Worm (Caenorhabditis elegans) whole organism, L1 larva: ENCODE results near the gene mai-2.

ENCODE experiments used
- C04F5.9 ChIP-seq: sonication (generic microtip); optimal IDR thresholded peaks from 2 replicates; lab custom pipeline; 2016; ENCODE audit warnings: missing genetic modification characterization, missing compliant biosample characterization
- Y116A8C.19 ChIP-seq: sonication (generic microtip); optimal IDR thresholded peaks from 2 replicates; lab custom pipeline; 2016; ENCODE audit warnings: missing compliant biosample characterization, missing genetic modification characterization, borderline replicate concordance
- ama-1 ChIP-seq: fragments of 150-350 bp; optimal IDR thresholded peaks from 2 replicates; lab custom pipeline; 2014
- blmp-1 ChIP-seq: fragments of 150-350 bp; optimal IDR thresholded peaks from 2 replicates; lab custom pipeline; 2014; ENCODE audit warnings: missing biosample characterization, missing genetic modification characterization
- ceh-90 ChIP-seq: sonication (generic microtip); optimal IDR thresholded peaks from 2 replicates; lab custom pipeline; 2016; ENCODE audit warnings: missing genetic modification characterization, missing compliant biosample characterization
- ces-1 ChIP-seq: fragments of 150-350 bp; optimal IDR thresholded peaks from 2 replicates; lab custom pipeline; 2014; ENCODE audit warnings: missing biosample characterization, missing genetic modification reagents, missing genetic modification characterization
- dpl-1 ChIP-seq, 3 experiments: fragments of 150-350 bp in 2 of 3; sonication (generic microtip) in 1 of 3; optimal IDR thresholded peaks; 2 replicates each; lab custom pipeline; 2014 to 2017; ENCODE audit warnings: missing biosample characterization in 3 of 3, missing genetic modification characterization in 3 of 3, missing genetic modification reagents in 3 of 3
- dsc-1 ChIP-seq: sonication (generic microtip); optimal IDR thresholded peaks from 2 replicates; lab custom pipeline; 2016; ENCODE audit warnings: mild to moderate bottlenecking, missing genetic modification characterization, missing compliant biosample characterization
- efl-1 ChIP-seq, 4 experiments: fragments of 150-350 bp; optimal IDR thresholded peaks in 3 of 4; peaks in 1 of 4; 1 replicate in 1 of 4; 2 replicates in 3 of 4; lab custom pipeline; 2014; ENCODE audit warnings: missing biosample characterization in 2 of 4, missing genetic modification characterization in 2 of 4, missing genetic modification reagents in 2 of 4
- efl-3 ChIP-seq: fragments of 200-800 bp; sonication (Bioruptor generic); optimal IDR thresholded peaks from 2 replicates; lab custom pipeline; 2018; ENCODE audit warnings: mild to moderate bottlenecking, missing genetic modification characterization, missing compliant biosample characterization
- egl-13 ChIP-seq: sonication (generic microtip); optimal IDR thresholded peaks from 2 replicates; lab custom pipeline; 2016; ENCODE audit warnings: missing genotype, missing genetic modification reagents, missing genetic modification characterization, missing compliant biosample characterization
- elt-3 ChIP-seq, 6 experiments: fragments of 150-350 bp in 1 of 6; sonication (generic microtip); optimal IDR thresholded peaks; 2 replicates each; lab custom pipeline; 2017 to 2018; ENCODE audit warnings: missing biosample characterization in 6 of 6, missing genetic modification characterization in 6 of 6, inconsistent platforms in 1 of 6
- fkh-10 ChIP-seq: sonication (generic microtip); optimal IDR thresholded peaks from 2 replicates; lab custom pipeline; 2017; ENCODE audit warnings: missing biosample characterization, missing genetic modification reagents, missing genetic modification characterization
- fkh-8 ChIP-seq: sonication (generic microtip); optimal IDR thresholded peaks from 2 replicates; lab custom pipeline; 2016; ENCODE audit warnings: mild to moderate bottlenecking, missing genetic modification characterization, missing compliant biosample characterization
- fos-1 ChIP-seq: fragments of 150-350 bp; optimal IDR thresholded peaks from 2 replicates; lab custom pipeline; 2014; ENCODE audit warnings: missing biosample characterization, missing genetic modification characterization
- grh-1 ChIP-seq: fragments of 200-800 bp; sonication (Bioruptor generic); IDR thresholded peaks from 2 replicates; pipeline ENCODE4 v1.3.6; 2022; ENCODE audit warnings: missing genetic modification reagents, missing genetic modification characterization, missing compliant biosample characterization
- hlh-4 ChIP-seq: sonication (generic microtip); optimal IDR thresholded peaks from 2 replicates; lab custom pipeline; 2016; ENCODE audit warnings: mild to moderate bottlenecking, missing genetic modification characterization, missing compliant biosample characterization
- hpl-2 ChIP-seq: fragments of 150-350 bp; optimal IDR thresholded peaks from 2 replicates; lab custom pipeline; 2014; ENCODE audit warnings: missing biosample characterization, missing genetic modification reagents, missing genetic modification characterization
- isw-1 ChIP-seq: fragments of 200-800 bp; sonication (Bioruptor generic); IDR thresholded peaks from 2 replicates; pipeline ENCODE4 v1.3.6; 2022; ENCODE audit warnings: missing genetic modification characterization, missing compliant biosample characterization
- jun-1 ChIP-seq: fragments of 150-350 bp; optimal IDR thresholded peaks from 2 replicates; lab custom pipeline; 2014; ENCODE audit warnings: missing biosample characterization, missing genetic modification reagents, missing genetic modification characterization
- lin-15B ChIP-seq: fragments of 150-350 bp; sonication (generic microtip); optimal IDR thresholded peaks from 3 replicates; lab custom pipeline; 2014; ENCODE audit warnings: missing biosample characterization, missing genetic modification characterization
- lin-35 ChIP-seq, 2 experiments: fragments of 150-350 bp; optimal IDR thresholded peaks; 2 replicates each; lab custom pipeline; 2014; ENCODE audit warnings: missing biosample characterization in 2 of 2, missing genetic modification characterization in 2 of 2, missing genetic modification reagents in 2 of 2
- lin-39 ChIP-seq: fragments of 150-350 bp; optimal IDR thresholded peaks from 2 replicates; lab custom pipeline; 2014; ENCODE audit warnings: missing biosample characterization, missing genetic modification reagents, missing genetic modification characterization
- mdl-1 ChIP-seq, 2 experiments: fragments of 150-350 bp; optimal IDR thresholded peaks; 2 replicates each; lab custom pipeline; 2014 to 2017; ENCODE audit warnings: missing biosample characterization in 2 of 2, missing genetic modification characterization in 2 of 2, inconsistent platforms in 1 of 2
- mef-2 ChIP-seq: fragments of 150-350 bp; optimal IDR thresholded peaks from 2 replicates; lab custom pipeline; 2014; ENCODE audit warnings: missing biosample characterization, missing genetic modification characterization
- mep-1 ChIP-seq: fragments of 150-350 bp; optimal IDR thresholded peaks from 2 replicates; lab custom pipeline; 2014; ENCODE audit warnings: missing biosample characterization, missing genetic modification characterization
- nhr-11 ChIP-seq: fragments of 150-350 bp; optimal IDR thresholded peaks from 2 replicates; lab custom pipeline; 2014; ENCODE audit warnings: missing biosample characterization, missing genetic modification characterization
- nhr-20 ChIP-seq: sonication (generic microtip); optimal IDR thresholded peaks from 2 replicates; lab custom pipeline; 2016; ENCODE audit warnings: mild to moderate bottlenecking, missing genetic modification characterization, missing compliant biosample characterization
- nhr-237 ChIP-seq: fragments of 150-350 bp; optimal IDR thresholded peaks from 2 replicates; lab custom pipeline; 2014; ENCODE audit warnings: missing biosample characterization, missing genetic modification characterization
- nhr-28 ChIP-seq: fragments of 150-350 bp; optimal IDR thresholded peaks from 2 replicates; lab custom pipeline; 2014; ENCODE audit warnings: missing biosample characterization, missing genetic modification characterization
- nhr-47 ChIP-seq: sonication (generic microtip); optimal IDR thresholded peaks from 2 replicates; lab custom pipeline; 2016; ENCODE audit warnings: mild to moderate bottlenecking, missing genetic modification characterization, moderate library complexity, missing compliant biosample characterization
- nhr-76 ChIP-seq: sonication (generic microtip); optimal IDR thresholded peaks from 2 replicates; lab custom pipeline; 2017; ENCODE audit warnings: missing biosample characterization, missing genetic modification characterization
- nhr-85 ChIP-seq: sonication (generic microtip); peaks from one replicate; lab custom pipeline; 2016; ENCODE audit warnings: missing genetic modification characterization, inconsistent platforms, missing compliant biosample characterization
- pag-3 ChIP-seq: sonication (generic microtip); optimal IDR thresholded peaks from 2 replicates; lab custom pipeline; 2017; ENCODE audit warnings: missing genetic modification characterization, mild to moderate bottlenecking, missing compliant biosample characterization, antibody characterized with exemption, borderline replicate concordance; ENCODE audit not compliant: insufficient read depth
- skn-1 ChIP-seq: fragments of 150-350 bp; optimal IDR thresholded peaks from 2 replicates; lab custom pipeline; 2014; ENCODE audit warnings: missing biosample characterization, missing genetic modification characterization
- snpc-4 ChIP-seq: fragments of 150-350 bp; optimal IDR thresholded peaks from 2 replicates; lab custom pipeline; 2014; ENCODE audit warnings: missing biosample characterization, missing genetic modification characterization
- unc-30 ChIP-seq: sonication (generic microtip); optimal IDR thresholded peaks from 2 replicates; lab custom pipeline; 2017; ENCODE audit warnings: missing biosample characterization, missing genetic modification characterization
- unc-86 ChIP-seq: sonication (generic microtip); optimal IDR thresholded peaks from 2 replicates; lab custom pipeline; 2016; ENCODE audit warnings: missing genetic modification characterization, missing compliant biosample characterization
- unc-98 ChIP-seq: fragments of 200-800 bp; sonication (Bioruptor generic); IDR thresholded peaks from 2 replicates; pipeline ENCODE4 v1.3.6; 2022; ENCODE audit warnings: missing genetic modification characterization, missing compliant biosample characterization
- vab-15 ChIP-seq: sonication (generic microtip); optimal IDR thresholded peaks from 2 replicates; lab custom pipeline; 2017; ENCODE audit warnings: missing genotype, mild to moderate bottlenecking, missing genetic modification characterization, missing compliant biosample characterization
- xbp-1 ChIP-seq: sonication (generic microtip); optimal IDR thresholded peaks from 2 replicates; lab custom pipeline; 2016; ENCODE audit warnings: missing genetic modification characterization, missing compliant biosample characterization
- zip-4 ChIP-seq: fragments of 200-800 bp; sonication (Bioruptor generic); optimal IDR thresholded peaks from 2 replicates; lab custom pipeline; 2018; ENCODE audit warnings: mild to moderate bottlenecking, missing genetic modification characterization, moderate library complexity, missing compliant biosample characterization
- ztf-11 ChIP-seq, 2 experiments: sonication (generic microtip); optimal IDR thresholded peaks; 2 replicates each; lab custom pipeline; 2016 to 2017; ENCODE audit warnings: missing genetic modification characterization in 2 of 2, missing biosample characterization in 1 of 2, missing compliant biosample characterization in 1 of 2

The mai-2 gene

ce11 chrIV:3354757-3355156, 31.0 kb upstream of the mai-2 start, which contains the start of gene F42A6.1:
Gene F42A6.1, plus strand, starts transcription at chrIV:3355057.
- TF ChIP-seq efl-1 (optimal IDR thresholded peaks at IDR 0.05; lab: Kevin White, UChicago), result no peak
- TF ChIP-seq efl-1 (GFP tag; optimal IDR thresholded peaks at IDR 0.05 in 1 of 2; lab: Kevin White, UChicago), result peak in 1 of 2 experiments; percentile 71
- peak; percentile 11 for TF ChIP-seq nhr-85 (tag; lab: Kevin White, UChicago)
- TF ChIP-seq zip-4 (GFP tag; lab: Kevin White, UChicago), result no peak

DNA sequence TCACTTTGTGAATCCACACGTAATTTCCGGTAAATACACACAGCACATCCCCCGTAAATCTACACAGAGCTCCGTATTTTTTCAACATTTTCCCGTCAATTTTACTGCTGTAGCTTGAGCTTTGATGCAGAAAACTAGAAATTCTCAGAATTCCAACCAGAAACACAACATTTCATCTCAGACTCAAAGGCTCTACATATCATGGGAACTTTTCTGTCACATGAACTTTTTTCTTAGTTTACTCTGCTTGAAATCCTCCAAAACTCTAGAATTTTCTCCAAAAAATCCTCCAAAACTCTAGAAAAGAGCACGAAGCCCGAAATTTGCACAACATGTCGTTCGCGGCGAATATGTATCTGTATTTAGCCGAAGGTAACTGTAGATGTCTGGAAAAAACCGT, 22.5 kb upstream of the mai-2 start, which contains the start of gene Y55H10A.2:
Y55H10A.2 (plus strand) TSS at position 301 of the 400 bp plus-strand sequence.
- TF ChIP-seq jun-1 (tag; lab: Kevin White, UChicago) (no peak), ama-1 (no peak), fkh-10 (GFP tag; lab: Kevin White, UChicago) (no peak), fkh-8 (tag; lab: Kevin White, UChicago) (no peak), mep-1 (tag; lab: Kevin White, UChicago) (no peak), unc-30 (no peak), xbp-1 (tag; lab: Kevin White, UChicago) (no peak), Y116A8C.19 (tag; lab: Kevin White, UChicago) (no peak), ztf-11 (tag; optimal IDR thresholded peaks at IDR 0.05; lab: Kevin White, UChicago) (no peak), dsc-1 (tag; lab: Kevin White, UChicago) (no peak)

ce11 chrIV:3363784-3364183, 21.9 kb upstream of the mai-2 start:
- TF ChIP-seq pag-3 (tag; lab: Kevin White, UChicago), result no peak
- TF ChIP-seq efl-1 (optimal IDR thresholded peaks at IDR 0.05; lab: Kevin White, UChicago), result peak; percentile 31 to 46
- no peak for TF ChIP-seq efl-1 (GFP tag; optimal IDR thresholded peaks at IDR 0.05 in 1 of 2; lab: Kevin White, UChicago)
- TF ChIP-seq, all 84 proteins: peak for 1

DNA sequence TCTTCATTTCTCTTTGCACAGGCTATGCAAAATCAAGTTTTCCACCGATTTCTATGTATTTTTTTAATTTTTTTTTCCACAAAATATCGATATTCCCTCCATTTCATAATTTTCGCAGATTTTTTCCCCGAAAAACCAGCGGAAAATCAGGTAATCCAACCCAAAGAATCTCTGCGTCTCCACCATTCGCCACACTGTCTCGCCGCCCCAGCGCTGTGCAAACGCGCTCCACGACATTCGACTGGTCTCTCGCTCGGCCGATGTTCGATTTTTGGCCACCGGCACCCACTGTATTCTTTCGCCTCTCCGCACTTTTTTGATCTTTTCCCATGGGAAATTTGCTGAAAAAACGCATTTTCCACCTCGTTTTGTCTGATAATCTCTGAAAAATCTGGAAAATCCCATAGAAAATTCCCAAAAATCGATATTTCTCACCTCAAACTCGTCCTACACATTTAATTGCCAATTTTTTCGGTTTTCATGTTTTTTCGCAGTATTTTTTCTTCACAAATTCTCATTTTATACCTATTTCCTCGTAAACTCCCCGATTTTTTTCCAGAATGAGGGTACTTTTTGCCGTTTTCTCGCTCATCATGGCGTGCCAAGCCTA, 17.0 kb upstream of the mai-2 start, which contains the start of gene vha-19:
vha-19 (plus strand) TSS at position 560 of the 610 bp plus-strand sequence.
- TF ChIP-seq nhr-28, result no peak
- TF ChIP-seq zip-4 (GFP tag; lab: Kevin White, UChicago), result no peak
- TF ChIP-seq efl-1 (optimal IDR thresholded peaks at IDR 0.05; lab: Kevin White, UChicago), result peak; percentile 45 to 64
- peak; percentile 43 to 75 for TF ChIP-seq efl-1 (GFP tag; optimal IDR thresholded peaks at IDR 0.05 in 1 of 2; lab: Kevin White, UChicago)
- no peak for TF ChIP-seq mep-1 (tag; lab: Kevin White, UChicago)
- peak in 2 of 3 experiments; percentile 37 to 46 for TF ChIP-seq dpl-1 (GFP tag; optimal IDR thresholded peaks at IDR 0.05; lab: Kevin White, UChicago)
- TF ChIP-seq mdl-1 (tag; optimal IDR thresholded peaks at IDR 0.05; lab: Kevin White, UChicago), result no peak
- TF ChIP-seq ceh-90 (tag; lab: Kevin White, UChicago), result no peak
- no peak for TF ChIP-seq vab-15
- no peak for TF ChIP-seq unc-98 (GFP tag; lab: Robert Waterston, UW)
- no peak for TF ChIP-seq nhr-11 (tag; lab: Kevin White, UChicago)
- TF ChIP-seq nhr-76, result no peak
- TF ChIP-seq blmp-1 (tag; lab: Kevin White, UChicago), result no peak
- no peak for TF ChIP-seq nhr-237 (tag; lab: Kevin White, UChicago)
- TF ChIP-seq isw-1 (GFP tag; lab: Robert Waterston, UW), result no peak
- TF ChIP-seq elt-3 (tag; optimal IDR thresholded peaks at IDR 0.05; lab: Kevin White, UChicago), result no peak
- TF ChIP-seq mef-2 (tag; lab: Kevin White, UChicago), result no peak
- TF ChIP-seq nhr-47 (tag; lab: Kevin White, UChicago), result peak; percentile 9
- no peak for TF ChIP-seq fos-1 (tag; lab: Kevin White, UChicago)
- peak; percentile 44 to 61 for TF ChIP-seq lin-35 (GFP tag; optimal IDR thresholded peaks at IDR 0.05; lab: Kevin White, UChicago)
- TF ChIP-seq hpl-2, result no peak
- TF ChIP-seq pag-3 (tag; lab: Kevin White, UChicago), result no peak
- no peak for TF ChIP-seq snpc-4 (tag; lab: Kevin White, UChicago)
- TF ChIP-seq C04F5.9 (tag; lab: Kevin White, UChicago), result no peak
- TF ChIP-seq jun-1 (tag; lab: Kevin White, UChicago), result no peak
- TF ChIP-seq nhr-20 (tag; lab: Kevin White, UChicago), result peak; percentile 33
- TF ChIP-seq lin-39 (tag; lab: Kevin White, UChicago), result no peak
- no peak for TF ChIP-seq ztf-11 (tag; optimal IDR thresholded peaks at IDR 0.05; lab: Kevin White, UChicago)
- peak; percentile 30 for TF ChIP-seq nhr-85 (tag; lab: Kevin White, UChicago)
- no peak for TF ChIP-seq efl-3
- no peak for TF ChIP-seq skn-1 (tag; lab: Kevin White, UChicago)
- TF ChIP-seq ces-1 (GFP tag; lab: Kevin White, UChicago), result no peak
- no peak for TF ChIP-seq hlh-4 (tag; lab: Kevin White, UChicago)
- no peak for TF ChIP-seq dsc-1 (tag; lab: Kevin White, UChicago)
- no peak for TF ChIP-seq egl-13 (tag; lab: Kevin White, UChicago)
- no peak for TF ChIP-seq grh-1
- no peak for TF ChIP-seq fkh-10 (GFP tag; lab: Kevin White, UChicago)
- peak; percentile 36 for TF ChIP-seq lin-15B (tag; lab: Kevin White, UChicago)
- TF ChIP-seq Y116A8C.19 (tag; lab: Kevin White, UChicago), result no peak
- TF ChIP-seq unc-86 (tag; lab: Kevin White, UChicago), result no peak
